Fruit fly (Drosophila melanogaster): ENCODE measurements around the gene CG2656.
A peak's percentile ranks its signal among the peaks of the same experiment; 100 is the strongest.

Gene CG2656

DNA sequence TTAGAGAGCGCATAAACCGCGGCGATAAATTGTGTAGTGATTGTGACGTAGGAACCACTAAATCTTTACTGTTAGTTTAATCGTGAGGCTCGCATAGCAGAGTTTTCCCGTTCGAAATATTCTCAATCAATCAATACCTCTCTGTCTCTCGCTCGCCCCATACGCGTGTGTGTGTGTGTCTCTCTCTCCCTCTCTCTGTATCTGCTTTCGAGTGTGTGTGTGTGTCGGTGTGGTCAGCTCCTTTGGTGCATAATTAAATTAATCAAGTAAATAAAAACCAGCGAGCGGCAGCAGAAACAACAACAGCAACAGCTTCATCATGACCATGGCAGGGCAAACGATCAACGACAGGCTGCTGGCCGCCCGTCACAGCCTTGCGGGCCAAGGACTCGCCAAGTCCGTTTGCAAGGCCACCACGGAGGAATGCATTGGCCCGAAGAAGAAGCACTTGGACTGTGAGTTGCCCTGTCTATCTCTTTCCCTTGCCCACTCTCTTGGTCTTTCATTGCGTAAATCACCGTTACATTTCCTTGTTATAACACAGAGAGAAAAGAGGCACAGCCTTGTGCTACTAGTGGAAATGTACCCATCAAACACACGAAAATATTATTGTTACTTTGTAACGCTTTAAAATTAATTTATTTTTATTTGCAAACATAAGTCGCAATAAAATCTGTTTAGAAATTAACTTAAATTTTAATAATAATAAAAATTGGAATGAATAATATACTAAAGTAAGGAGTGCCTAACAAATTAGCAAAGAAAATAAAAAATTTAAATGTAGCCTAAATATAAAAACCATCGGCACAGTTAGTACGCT lies 42.8 kb downstream of the CG2656 start (continued):
- TF ChIP-seq br (optimal IDR thresholded peaks at IDR 0.05) (no peak), CG13894 (tag; optimal IDR thresholded peaks at IDR 0.05) (no peak), CG12071 (GFP tag; optimal IDR thresholded peaks at IDR 0.05) (no peak), CoRest (tag; optimal IDR thresholded peaks at IDR 0.05) (no peak), CG10979 (tag; optimal IDR thresholded peaks at IDR 0.05) (peak; percentile 24), bcd (GFP tag; optimal IDR thresholded peaks at IDR 0.05) (no peak), HLH4C (GFP tag; IDR thresholded peaks at IDR 0.05; ENCODE audit: partially characterized antibody) (0 out of 3 replicates have a peak, but pooled peaks have one; percentile 35), CG12104 (GFP tag; optimal IDR thresholded peaks at IDR 0.05) (no peak), CG17328 (GFP tag; IDR thresholded peaks at IDR 0.05) (no peak), slp2 (GFP tag; optimal IDR thresholded peaks at IDR 0.05) (no peak), CG11398 (GFP tag; optimal IDR thresholded peaks at IDR 0.05) (no peak), az2 (GFP tag; optimal IDR thresholded peaks at IDR 0.05) (peak; percentile 27), CG12659 (GFP tag; optimal IDR thresholded peaks at IDR 0.05) (no peak), D19A (tag; optimal IDR thresholded peaks at IDR 0.05) (peak; percentile 5), pzg (GFP tag; optimal IDR thresholded peaks at IDR 0.05) (no peak), Atf6 (GFP tag; IDR thresholded peaks at IDR 0.05) (no peak), lab (GFP tag; optimal IDR thresholded peaks at IDR 0.05) (no peak), bbx (GFP tag; IDR thresholded peaks at IDR 0.05; ENCODE audit: partially characterized antibody) (no peak), CG1024 (GFP tag; IDR thresholded peaks at IDR 0.05) (no peak), CG11093 (GFP tag; IDR thresholded peaks at IDR 0.05) (no peak), CG8281 (tag; optimal IDR thresholded peaks at IDR 0.05) (peak; percentile 96), Atf-2 (GFP tag; optimal IDR thresholded peaks at IDR 0.05) (no peak), hkb (optimal IDR thresholded peaks at IDR 0.05) (no peak), hkb (GFP tag; IDR thresholded peaks at IDR 0.05) (no peak), row (GFP tag; IDR thresholded peaks at IDR 0.05) (no peak), CG4424 (GFP tag; optimal IDR thresholded peaks at IDR 0.05) (no peak), Sox102F (GFP tag; optimal IDR thresholded peaks at IDR 0.05) (no peak), Taf1 (GFP tag; IDR thresholded peaks at IDR 0.05) (no peak), ac (GFP tag; optimal IDR thresholded peaks at IDR 0.05) (no peak), Oli (tag; optimal IDR thresholded peaks at IDR 0.05) (no peak), maf-S (GFP tag; optimal IDR thresholded peaks at IDR 0.05) (no peak), B-H1 (GFP tag; IDR thresholded peaks at IDR 0.05) (no peak), Hr78 (GFP tag; optimal IDR thresholded peaks at IDR 0.05) (no peak), fd96Cb (tag; optimal IDR thresholded peaks at IDR 0.05) (no peak), dysf (GFP tag; IDR thresholded peaks at IDR 0.05) (no peak), ap (GFP tag; IDR thresholded peaks at IDR 0.05) (no peak), chif (GFP tag; optimal IDR thresholded peaks at IDR 0.05) (no peak), CG4360 (GFP tag; IDR thresholded peaks at IDR 0.05) (peak; percentile 12; the same call in 1 of the 2 replicates), Dp (GFP tag; optimal IDR thresholded peaks at IDR 0.05) (no peak), pho (GFP tag; optimal IDR thresholded peaks at IDR 0.05) (no peak), sim (GFP tag; IDR thresholded peaks at IDR 0.05) (no peak), CHES-1-like (GFP tag; optimal IDR thresholded peaks at IDR 0.05) (no peak), CG7928 (GFP tag; optimal IDR thresholded peaks at IDR 0.05) (no peak), psq (GFP tag; optimal IDR thresholded peaks at IDR 0.05) (no peak), CG8089 (GFP tag; optimal IDR thresholded peaks at IDR 0.05) (no peak), C15 (GFP tag; IDR thresholded peaks at IDR 0.05) (no peak), ssp (GFP tag; IDR thresholded peaks at IDR 0.05) (no peak), cwo (GFP tag; optimal IDR thresholded peaks at IDR 0.05) (no peak), toy (GFP tag; IDR thresholded peaks at IDR 0.05) (no peak), CG10209 (GFP tag; optimal IDR thresholded peaks at IDR 0.05) (no peak), eve (GFP tag; optimal IDR thresholded peaks at IDR 0.05) (no peak)
